Fruit fly (Drosophila melanogaster) whole organism: Measurements from ENCODE around the gene CG13737.

ENCODE experiments used
- CG8478 ChIP-seq: fragments of >200 bp; optimal IDR thresholded peaks from 2 replicates; lab custom pipeline; 2018; ENCODE audit warnings: inconsistent platforms
- Dll ChIP-seq: fragments of >200 bp; optimal IDR thresholded peaks from 2 replicates; lab custom pipeline; 2017
- EcR ChIP-seq, 2 experiments: fragments of >200 bp; optimal IDR thresholded peaks; 2 replicates each; lab custom pipeline; 2017; ENCODE audit warnings: missing biosample characterization in 2 of 2, missing genetic modification characterization in 2 of 2, missing genetic modification reagents in 2 of 2
- pan ChIP-seq: fragments of >200 bp; optimal IDR thresholded peaks from 2 replicates; lab custom pipeline; 2017
- psq ChIP-seq: fragments of >200 bp; optimal IDR thresholded peaks from 2 replicates; lab custom pipeline; 2017
- usp ChIP-seq: fragments of >200 bp; optimal IDR thresholded peaks from 2 replicates; lab custom pipeline; 2017; ENCODE audit warnings: missing biosample characterization, missing genetic modification characterization, mixed read lengths

Gene CG13737

DNA sequence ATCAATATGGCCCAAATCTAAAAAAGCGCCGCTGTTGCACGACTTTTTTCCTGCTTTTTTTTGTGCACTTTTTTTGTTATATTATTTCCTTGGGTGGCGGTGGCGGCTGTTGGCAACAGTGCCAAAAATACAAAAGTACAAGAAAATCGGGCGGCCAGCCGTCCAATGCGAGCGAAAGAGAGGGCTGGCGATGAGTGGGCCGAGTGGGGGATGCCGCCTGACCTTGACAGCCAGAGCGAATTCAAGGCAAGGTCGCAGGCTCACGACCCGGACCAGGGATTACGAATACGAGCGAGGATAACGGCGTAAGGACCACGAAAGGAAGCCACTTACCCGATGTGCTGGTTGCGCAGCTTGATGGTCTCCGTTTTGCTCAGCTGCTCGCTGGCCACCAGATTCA, 12.5 kb upstream of the CG13737 start:
- TF ChIP-seq EcR (GFP tag; optimal IDR thresholded peaks at IDR 0.05; lab: Kevin White, UChicago) (no peak), psq (lab: Kevin White, UChicago) (no peak), pan (lab: Kevin White, UChicago) (no peak), Dll (lab: Kevin White, UChicago) (no peak), CG8478 (lab: Kevin White, UChicago) (no peak), usp (GFP tag; lab: Kevin White, UChicago) (no peak)

DNA sequence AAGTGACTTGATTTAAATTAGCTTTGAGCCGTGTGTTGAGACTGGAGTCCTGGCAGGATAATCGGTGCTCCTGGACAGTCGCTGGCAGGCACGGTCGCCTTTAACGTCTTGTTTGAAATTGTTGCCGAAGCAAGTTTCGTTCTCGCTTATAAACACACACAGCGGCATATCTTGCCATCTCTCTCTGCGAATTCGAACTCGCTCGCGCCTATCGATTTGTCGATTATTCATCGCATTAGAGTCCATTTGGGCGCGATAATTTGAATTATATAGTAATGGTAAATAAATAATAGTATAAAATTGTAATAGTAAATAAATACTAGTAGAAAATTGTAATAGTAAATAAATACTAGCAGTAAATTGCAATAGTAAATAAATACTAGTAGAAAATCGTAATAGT, 12.0 kb upstream of the CG13737 start, which contains the start of gene CG8745:
Gene CG8745 (minus strand): TSS at position 126 of the 400 bp plus-strand sequence.
- TF ChIP-seq EcR (GFP tag; optimal IDR thresholded peaks at IDR 0.05; lab: Kevin White, UChicago) = no peak
- no peak for TF ChIP-seq CG8478 (lab: Kevin White, UChicago)
- no peak for TF ChIP-seq psq (lab: Kevin White, UChicago)
- no peak for TF ChIP-seq Dll (lab: Kevin White, UChicago)
- TF ChIP-seq usp (GFP tag; lab: Kevin White, UChicago) = no peak
- TF ChIP-seq pan (lab: Kevin White, UChicago) = no peak

DNA sequence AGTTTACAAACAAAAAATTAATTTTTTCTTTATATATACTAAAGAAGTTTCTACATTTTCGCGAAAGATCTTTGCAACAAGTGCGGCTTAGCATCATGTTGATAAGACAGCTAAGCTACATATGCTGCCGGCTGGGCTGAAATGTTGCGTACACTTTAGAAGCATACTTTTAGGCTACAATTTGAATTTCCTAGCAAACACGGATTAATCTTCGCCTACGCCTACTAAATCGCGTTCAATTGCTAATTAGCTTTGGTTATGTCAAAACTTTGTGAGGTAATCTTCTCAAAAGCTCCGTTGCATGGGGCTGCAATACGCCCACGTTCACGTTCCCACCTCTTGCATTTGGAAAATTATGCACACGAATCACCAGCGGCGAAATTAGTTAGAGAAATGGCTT, 1.8 kb upstream of the CG13737 start:
- TF ChIP-seq psq (lab: Kevin White, UChicago) = no peak
- TF ChIP-seq pan (lab: Kevin White, UChicago) = no peak
- no peak for TF ChIP-seq Dll (lab: Kevin White, UChicago)
- no peak for TF ChIP-seq usp (GFP tag; lab: Kevin White, UChicago)
- TF ChIP-seq EcR (GFP tag; optimal IDR thresholded peaks at IDR 0.05; lab: Kevin White, UChicago) = no peak
- no peak for TF ChIP-seq CG8478 (lab: Kevin White, UChicago)

DNA sequence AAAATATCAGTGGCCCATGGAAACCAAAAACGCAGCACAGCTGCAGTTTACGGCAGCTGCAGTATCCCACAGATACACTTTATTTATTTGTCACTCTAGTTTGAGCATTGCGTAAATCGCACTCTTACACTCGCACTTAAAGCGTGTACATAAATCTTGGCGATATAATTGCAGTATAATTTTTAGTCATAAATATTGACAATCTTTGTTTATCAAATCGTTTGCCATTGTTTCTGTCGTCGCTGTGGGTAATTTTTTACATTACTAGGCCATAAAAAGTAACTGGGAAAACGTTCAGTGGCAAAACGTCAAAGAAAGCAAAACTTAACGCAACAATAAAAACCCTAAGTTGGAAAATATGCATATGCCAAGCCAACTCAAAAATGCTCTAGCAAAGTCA, 890 bp upstream of the CG13737 start:
- TF ChIP-seq pan (lab: Kevin White, UChicago) (no peak), CG8478 (lab: Kevin White, UChicago) (no peak)

DNA sequence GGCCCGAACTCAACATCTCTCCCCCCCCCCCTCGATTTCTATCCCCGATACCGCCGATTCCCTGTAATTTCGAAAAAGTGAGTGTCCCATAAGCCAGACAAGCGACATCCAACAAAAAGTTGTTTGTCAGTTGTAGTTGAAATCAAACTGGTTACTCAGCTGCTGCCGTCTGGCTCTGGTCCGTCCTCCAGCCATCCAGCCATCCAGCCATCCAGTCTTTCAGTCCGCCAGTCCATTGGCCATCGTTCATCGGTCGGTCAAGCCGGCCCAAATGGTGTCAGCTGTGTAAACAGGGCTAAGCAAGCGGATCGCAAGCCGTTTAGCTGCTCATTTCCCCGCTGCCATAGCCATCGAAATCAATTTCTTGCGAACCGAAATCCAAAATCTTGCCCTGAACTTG, 2.8 kb downstream of the CG13737 start:
- TF ChIP-seq psq (lab: Kevin White, UChicago) (no peak), EcR (GFP tag; optimal IDR thresholded peaks at IDR 0.05; lab: Kevin White, UChicago) (no peak), CG8478 (lab: Kevin White, UChicago) (no peak), pan (lab: Kevin White, UChicago) (no peak), Dll (lab: Kevin White, UChicago) (no peak)

DNA sequence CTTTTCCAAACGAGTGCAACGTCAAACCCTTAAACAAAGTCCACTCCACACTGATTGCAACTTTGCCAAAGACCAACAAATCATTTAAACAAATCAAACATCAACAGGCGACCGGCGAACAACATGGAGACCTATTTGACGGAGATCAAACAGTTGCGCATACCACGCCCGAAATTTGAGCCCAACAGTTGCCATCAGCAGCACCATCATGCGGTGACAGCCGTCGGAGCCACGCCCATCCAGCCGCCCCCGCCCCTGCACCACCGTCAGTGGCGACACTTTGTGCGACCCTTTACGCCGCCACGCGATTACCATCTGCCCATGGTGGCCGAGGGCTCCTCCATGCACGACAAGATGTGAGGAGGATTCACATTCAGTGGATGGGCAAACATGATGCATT, 3.7 kb downstream of the CG13737 start:
- TF ChIP-seq CG8478 (lab: Kevin White, UChicago) (no peak), usp (GFP tag; lab: Kevin White, UChicago) (no peak), psq (lab: Kevin White, UChicago) (no peak), pan (lab: Kevin White, UChicago) (no peak), Dll (lab: Kevin White, UChicago) (no peak), EcR (GFP tag; optimal IDR thresholded peaks at IDR 0.05; lab: Kevin White, UChicago) (no peak)

DNA sequence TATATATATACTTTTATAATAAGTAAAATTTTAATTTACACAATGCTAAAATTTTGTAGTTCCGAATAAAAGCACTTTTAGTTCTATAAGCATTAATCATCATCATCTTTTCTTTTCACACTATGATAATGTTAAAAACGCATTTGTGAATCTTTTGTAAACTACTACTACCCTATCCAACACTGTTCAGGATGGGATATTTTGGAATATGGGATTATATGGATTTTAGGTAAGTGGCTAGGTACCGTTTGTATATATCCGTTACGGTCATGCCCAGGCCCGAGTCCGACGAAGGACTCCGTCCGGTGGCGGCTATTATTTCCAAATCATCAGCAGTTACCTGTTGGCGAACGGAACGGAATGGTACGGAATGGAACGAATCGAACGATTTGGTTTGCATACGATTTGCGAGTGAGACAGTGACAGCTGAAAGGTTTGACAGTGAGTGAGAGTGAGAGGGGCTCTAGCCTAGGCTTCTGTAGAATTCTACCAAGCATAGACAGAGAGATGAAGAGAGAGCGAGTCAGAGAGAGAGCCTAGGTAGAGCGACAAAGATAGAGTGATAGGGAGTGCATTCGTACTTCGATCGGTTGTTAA, 5.8 kb downstream of the CG13737 start:
- TF ChIP-seq EcR (GFP tag; optimal IDR thresholded peaks at IDR 0.05; lab: Kevin White, UChicago) (no peak), CG8478 (lab: Kevin White, UChicago) (no peak), Dll (lab: Kevin White, UChicago) (no peak), psq (lab: Kevin White, UChicago) (no peak), pan (lab: Kevin White, UChicago) (no peak), usp (GFP tag; lab: Kevin White, UChicago) (no peak)

DNA sequence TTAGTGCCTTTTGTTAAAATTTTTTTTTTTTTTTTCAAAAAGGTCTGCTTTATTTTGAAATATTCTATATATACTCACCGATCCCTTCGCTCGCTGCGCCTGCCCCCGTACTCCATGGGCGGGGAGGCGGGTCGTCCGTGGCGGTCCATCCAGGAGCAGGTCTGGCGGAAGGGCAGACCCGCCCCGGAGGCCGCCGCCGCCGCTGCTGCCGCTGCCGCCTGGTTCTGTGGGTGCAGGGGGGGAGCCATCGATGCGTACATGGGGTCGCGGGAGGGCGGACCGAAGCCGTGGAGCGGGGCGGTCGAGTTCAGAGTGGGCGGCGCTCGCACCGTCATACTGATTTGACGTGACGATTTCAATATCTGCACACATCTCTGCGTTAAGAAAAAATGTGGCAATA, 8.3 kb downstream of the CG13737 start:
- TF ChIP-seq CG8478 (lab: Kevin White, UChicago) (no peak), pan (lab: Kevin White, UChicago) (no peak), usp (GFP tag; lab: Kevin White, UChicago) (no peak), Dll (lab: Kevin White, UChicago) (no peak), psq (lab: Kevin White, UChicago) (no peak), EcR (GFP tag; optimal IDR thresholded peaks at IDR 0.05; lab: Kevin White, UChicago) (no peak)

DNA sequence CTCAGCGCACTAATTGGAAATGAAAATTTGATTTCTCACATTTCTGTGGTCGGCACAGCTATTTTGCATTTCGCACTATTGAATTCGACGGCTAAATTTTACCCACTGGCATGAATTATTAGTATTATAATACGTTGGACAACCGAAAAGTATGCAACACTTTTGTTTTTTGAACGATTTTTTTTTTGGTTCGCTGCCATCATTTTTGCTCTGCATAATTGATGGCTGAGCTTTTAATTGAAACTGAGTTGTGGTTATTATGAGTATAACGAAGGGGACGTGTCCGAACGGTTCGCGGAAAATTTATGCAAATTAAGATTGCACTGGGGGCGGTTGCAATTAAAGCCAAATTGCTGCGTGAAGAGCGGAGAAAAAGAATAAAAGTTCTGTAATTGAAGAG, 21.8 kb downstream of the CG13737 start:
- no peak for TF ChIP-seq Dll (lab: Kevin White, UChicago)
- no peak for TF ChIP-seq EcR (GFP tag; optimal IDR thresholded peaks at IDR 0.05; lab: Kevin White, UChicago)
- TF ChIP-seq usp (GFP tag; lab: Kevin White, UChicago) = no peak
- no peak for TF ChIP-seq CG8478 (lab: Kevin White, UChicago)
- TF ChIP-seq pan (lab: Kevin White, UChicago) = no peak
- TF ChIP-seq psq (lab: Kevin White, UChicago) = no peak

DNA sequence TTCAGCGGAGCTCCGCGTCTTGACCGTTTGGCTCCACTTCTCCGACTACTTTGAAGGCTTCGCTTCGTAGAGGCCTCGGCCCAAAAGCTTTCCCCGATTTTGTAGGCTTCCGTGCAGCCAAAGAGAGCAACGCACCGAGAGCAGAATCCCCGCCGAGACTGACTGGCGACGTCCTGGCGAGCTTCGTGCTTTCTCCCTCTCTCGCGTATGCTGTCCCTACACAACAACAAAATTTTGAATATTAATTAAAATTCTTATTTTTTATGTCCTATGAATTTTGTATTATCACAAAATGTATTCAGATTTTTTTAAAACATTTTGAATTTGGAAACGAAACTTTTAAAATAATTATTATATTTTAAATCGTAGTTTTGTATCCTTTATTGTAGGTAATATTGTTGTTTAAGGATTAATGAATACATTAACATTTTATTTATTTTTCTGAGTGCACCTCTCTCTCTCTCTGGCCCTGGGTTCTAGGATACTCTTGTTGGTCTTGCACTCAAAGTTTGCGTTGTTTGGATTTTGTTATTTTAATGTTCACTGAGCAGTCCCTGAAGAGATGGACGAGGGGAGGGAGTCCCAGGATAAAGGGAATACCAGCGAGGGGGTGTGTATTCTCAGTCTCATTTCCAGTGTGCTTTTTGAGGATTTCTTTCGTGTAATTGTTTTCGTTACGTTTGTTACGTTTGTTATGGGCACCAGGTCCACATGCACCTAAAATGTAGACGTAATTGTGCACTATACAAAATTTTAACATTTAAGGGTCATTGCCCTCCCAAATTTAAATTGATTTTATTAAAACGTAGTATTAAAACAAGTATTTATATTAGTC, 24.6 kb downstream of the CG13737 start, which contains the start of gene dysc:
Gene dysc (minus strand): TSS at position 51 of the 835 bp plus-strand sequence.
- TF ChIP-seq usp (GFP tag; lab: Kevin White, UChicago) (no peak), Dll (lab: Kevin White, UChicago) (no peak), psq (lab: Kevin White, UChicago) (no peak), EcR (GFP tag; optimal IDR thresholded peaks at IDR 0.05; lab: Kevin White, UChicago) (no peak), CG8478 (lab: Kevin White, UChicago) (no peak), pan (lab: Kevin White, UChicago) (no peak)

DNA sequence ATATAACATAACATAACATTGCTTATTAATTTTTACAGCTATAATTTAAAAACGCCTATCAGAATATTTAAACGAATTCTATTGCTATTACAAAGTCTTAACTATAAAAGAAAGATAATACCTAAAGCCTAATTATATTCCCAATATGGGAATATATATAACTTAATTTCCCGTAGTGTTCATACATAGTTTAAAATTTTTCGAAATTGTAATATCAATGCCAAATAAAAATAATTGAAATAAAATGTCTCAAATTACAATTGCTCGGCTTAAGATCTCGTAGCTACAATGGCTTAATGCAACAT, 25.2 kb downstream of the CG13737 start:
- no peak for TF ChIP-seq Dll (lab: Kevin White, UChicago)
- no peak for TF ChIP-seq CG8478 (lab: Kevin White, UChicago)
- no peak for TF ChIP-seq pan (lab: Kevin White, UChicago)
- no peak for TF ChIP-seq EcR (GFP tag; optimal IDR thresholded peaks at IDR 0.05; lab: Kevin White, UChicago)
- TF ChIP-seq usp (GFP tag; lab: Kevin White, UChicago) = no peak
- no peak for TF ChIP-seq psq (lab: Kevin White, UChicago)
